Fruit fly (Drosophila melanogaster) whole organism, embryonic: ENCODE results near the gene CG17325.
A peak's percentile ranks its signal among the peaks of the same experiment; 100 is the strongest.

Experiments
- Antp ChIP-seq: fragments of 200-800 bp; sonication (Bioruptor generic); optimal IDR thresholded peaks from 3 replicates; lab custom pipeline; 2016; ENCODE audit warnings: missing biosample characterization, missing genetic modification characterization
- Asciz ChIP-seq: fragments of 200-800 bp; sonication (Bioruptor generic); optimal IDR thresholded peaks from 2 replicates; lab custom pipeline; 2017; ENCODE audit warnings: missing biosample characterization, mild to moderate bottlenecking, missing genetic modification characterization, missing genetic modification reagents
- CG10321 ChIP-seq: fragments of 200-800 bp; sonication (Bioruptor generic); IDR thresholded peaks from 2 replicates; pipeline ENCODE4 v1.3.6; 2022; ENCODE audit warnings: missing biosample characterization, missing genetic modification characterization
- CG11093 ChIP-seq: fragments of 200-800 bp; sonication (Bioruptor generic); IDR thresholded peaks from 3 replicates; pipeline ENCODE4 v1.3.6; 2022; ENCODE audit warnings: missing biosample characterization, missing genetic modification characterization
- CG12299 ChIP-seq: fragments of 200-800 bp; sonication (Bioruptor generic); optimal IDR thresholded peaks from 2 replicates; lab custom pipeline; 2018; ENCODE audit warnings: missing biosample characterization, mild to moderate bottlenecking, missing genetic modification characterization
- CG17802 ChIP-seq: fragments of 200-800 bp; sonication (Bioruptor generic); optimal IDR thresholded peaks from 2 replicates; lab custom pipeline; 2018; ENCODE audit warnings: missing biosample characterization, mild to moderate bottlenecking, missing genetic modification characterization, moderate library complexity
- CG34224 ChIP-seq: fragments of 200-800 bp; sonication (Bioruptor generic); IDR thresholded peaks from 3 replicates; pipeline ENCODE4 v1.3.6; 2022; ENCODE audit warnings: missing biosample characterization, missing genetic modification characterization; ENCODE audit not compliant: partially characterized antibody
- CG5180 ChIP-seq: fragments of 200-800 bp; sonication (Bioruptor generic); optimal IDR thresholded peaks from 3 replicates; lab custom pipeline; 2017; ENCODE audit warnings: missing biosample characterization, missing genetic modification characterization, mild to moderate bottlenecking, moderate library complexity, missing genetic modification reagents
- CG7357 ChIP-seq: fragments of 200-800 bp; sonication (Bioruptor generic); IDR thresholded peaks from 3 replicates; pipeline ENCODE4 v1.3.6; 2022; ENCODE audit warnings: missing biosample characterization, missing genetic modification characterization
- CG8290 ChIP-seq, 3 experiments: fragments of 200-800 bp; sonication (Bioruptor generic); optimal IDR thresholded peaks; 2 replicates each; lab custom pipeline; 2016 to 2019; ENCODE audit warnings: missing biosample characterization in 3 of 3, missing genetic modification characterization in 3 of 3, mild to moderate bottlenecking in 2 of 3, moderate library complexity in 1 of 3
- CG9817 ChIP-seq: fragments of 200-800 bp; sonication (Bioruptor generic); optimal IDR thresholded peaks from 2 replicates; lab custom pipeline; 2018; ENCODE audit warnings: missing biosample characterization, mild to moderate bottlenecking, missing genetic modification characterization, moderate library complexity
- CG9876 ChIP-seq: fragments of 200-800 bp; sonication (Bioruptor generic); optimal IDR thresholded peaks from 2 replicates; lab custom pipeline; 2016; ENCODE audit warnings: missing biosample characterization, missing genetic modification characterization
- CG9932 ChIP-seq: fragments of 200-800 bp; sonication (Bioruptor generic); IDR thresholded peaks from 2 replicates; pipeline ENCODE4 v1.3.6; 2022; ENCODE audit warnings: missing biosample characterization, missing genetic modification characterization
- D19A ChIP-seq: fragments of 200-800 bp; optimal IDR thresholded peaks from 3 replicates; lab custom pipeline; 2019; ENCODE audit warnings: missing biosample characterization, mild to moderate bottlenecking, missing genetic modification characterization, moderate library complexity
- D19B ChIP-seq: fragments of 200-800 bp; sonication (Bioruptor generic); optimal IDR thresholded peaks from 2 replicates; lab custom pipeline; 2017; ENCODE audit warnings: missing biosample characterization, mild to moderate bottlenecking, missing genetic modification characterization
- GATAe ChIP-seq: fragments of 200-800 bp; sonication (Bioruptor generic); conservative IDR thresholded peaks from 2 replicates; pipeline ENCODE4 v1.3.6; 2022; ENCODE audit warnings: missing biosample characterization, missing genetic modification characterization
- Hr78 ChIP-seq, 2 experiments: fragments of 200-800 bp in 1 of 2; fragments of >200 bp in 1 of 2; sonication (Bioruptor generic) in 1 of 2; optimal IDR thresholded peaks; 2 replicates each; lab custom pipeline; 2017 to 2019; ENCODE audit warnings: missing biosample characterization in 2 of 2, missing genetic modification characterization in 2 of 2, mild to moderate bottlenecking in 1 of 2, moderate library complexity in 1 of 2
- Lhr ChIP-seq: fragments of 200-800 bp; sonication (Bioruptor generic); optimal IDR thresholded peaks from 3 replicates; lab custom pipeline; 2017; ENCODE audit warnings: mild to moderate bottlenecking, missing biosample characterization, missing genetic modification reagents, missing genetic modification characterization
- Mrtf ChIP-seq: fragments of 200-800 bp; sonication (Bioruptor generic); IDR thresholded peaks from 3 replicates; pipeline ENCODE4 v1.3.6; 2022; ENCODE audit warnings: missing biosample characterization, missing genetic modification characterization
- Ptx1 ChIP-seq: fragments of 200-800 bp; sonication (Bioruptor generic); IDR thresholded peaks from 2 replicates; pipeline ENCODE4 v1.3.6; 2022; ENCODE audit warnings: missing biosample characterization, missing genetic modification characterization
- Sox102F ChIP-seq: fragments of 200-800 bp; sonication (Bioruptor generic); optimal IDR thresholded peaks from 2 replicates; lab custom pipeline; 2018; ENCODE audit warnings: missing biosample characterization, mild to moderate bottlenecking, missing genetic modification characterization, moderate library complexity
- Sry-β ChIP-seq: fragments of 200-800 bp; sonication (Bioruptor generic); optimal IDR thresholded peaks from 2 replicates; lab custom pipeline; 2018; ENCODE audit warnings: missing biosample characterization, mild to moderate bottlenecking, missing genetic modification characterization, moderate library complexity
- Trl ChIP-seq, 3 experiments: fragments of >200 bp in 2 of 3; fragments of 200-800 bp in 1 of 3; sonication (Bioruptor generic) in 1 of 3; optimal IDR thresholded peaks; 2 replicates in 1 of 3; 3 replicates in 2 of 3; lab custom pipeline; 2016 to 2017; ENCODE audit warnings: missing biosample characterization in 1 of 3, missing genetic modification characterization in 1 of 3
- abd-A ChIP-seq: fragments of 200-800 bp; sonication (Bioruptor generic); optimal IDR thresholded peaks from 3 replicates; lab custom pipeline; 2019; ENCODE audit warnings: missing biosample characterization, mild to moderate bottlenecking, missing genetic modification characterization, moderate library complexity
- ato ChIP-seq: fragments of 200-800 bp; sonication (Bioruptor generic); IDR thresholded peaks from 2 replicates; pipeline ENCODE4 v1.3.6; 2022; ENCODE audit warnings: missing biosample characterization, missing genetic modification characterization; ENCODE audit not compliant: partially characterized antibody
- bbx ChIP-seq: fragments of 200-800 bp; sonication (Bioruptor generic); IDR thresholded peaks from 2 replicates; pipeline ENCODE4 v1.3.6; 2022; ENCODE audit warnings: missing biosample characterization, missing genetic modification characterization; ENCODE audit not compliant: partially characterized antibody
- bigmax ChIP-seq: fragments of 200-800 bp; sonication (Bioruptor generic); optimal IDR thresholded peaks from 2 replicates; lab custom pipeline; 2018; ENCODE audit warnings: missing biosample characterization, mild to moderate bottlenecking, missing genetic modification characterization
- crol ChIP-seq: fragments of 200-800 bp; sonication (Bioruptor generic); IDR thresholded peaks from 2 replicates; pipeline ENCODE4 v1.3.6; 2022; ENCODE audit warnings: missing biosample characterization, missing genetic modification characterization
- eyg ChIP-seq: fragments of 200-800 bp; sonication (Bioruptor generic); optimal IDR thresholded peaks from 3 replicates; lab custom pipeline; 2016; ENCODE audit warnings: missing biosample characterization, missing genetic modification characterization
- gsb-n ChIP-seq: fragments of 200-800 bp; sonication (Bioruptor generic); optimal IDR thresholded peaks from 3 replicates; lab custom pipeline; 2018; ENCODE audit warnings: missing biosample characterization, mild to moderate bottlenecking, missing genetic modification characterization
- inv ChIP-seq: fragments of 200-800 bp; sonication (Bioruptor generic); IDR thresholded peaks from 2 replicates; pipeline ENCODE4 v1.3.6; 2022; ENCODE audit warnings: missing biosample characterization, missing genetic modification characterization; ENCODE audit not compliant: partially characterized antibody
- lbe ChIP-seq: fragments of 200-800 bp; sonication (Bioruptor generic); optimal IDR thresholded peaks from 2 replicates; lab custom pipeline; 2016; ENCODE audit warnings: missing biosample characterization, mild to moderate bottlenecking, missing genetic modification characterization
- maf-S ChIP-seq: fragments of 200-800 bp; sonication (Bioruptor generic); optimal IDR thresholded peaks from 2 replicates; lab custom pipeline; 2016; ENCODE audit warnings: missing biosample characterization, missing genetic modification characterization
- nau ChIP-seq: fragments of 200-800 bp; sonication (Bioruptor generic); optimal IDR thresholded peaks from 3 replicates; lab custom pipeline; 2017; ENCODE audit warnings: missing biosample characterization, mild to moderate bottlenecking, missing genetic modification characterization, missing genetic modification reagents
- nerfin-2 ChIP-seq: fragments of 200-800 bp; sonication (Bioruptor generic); IDR thresholded peaks from 2 replicates; pipeline ENCODE4 v1.3.6; 2022; ENCODE audit warnings: missing biosample characterization, missing genetic modification characterization; ENCODE audit not compliant: partially characterized antibody
- row ChIP-seq: fragments of 200-800 bp; sonication (Bioruptor generic); IDR thresholded peaks from 3 replicates; pipeline ENCODE4 v1.3.6; 2022; ENCODE audit warnings: missing biosample characterization, missing genetic modification characterization
- sens ChIP-seq: fragments of 200-800 bp; sonication (Bioruptor generic); peaks from one replicate; lab custom pipeline; 2016; ENCODE audit warnings: missing biosample characterization, missing genetic modification characterization
- seq ChIP-seq: fragments of 200-800 bp; sonication (Bioruptor generic); IDR thresholded peaks from 2 replicates; pipeline ENCODE4 v1.3.6; 2022; ENCODE audit warnings: missing biosample characterization, missing genetic modification characterization
- trem ChIP-seq: fragments of 200-800 bp; optimal IDR thresholded peaks from 3 replicates; lab custom pipeline; 2019; ENCODE audit warnings: missing biosample characterization, mild to moderate bottlenecking, missing genetic modification characterization, moderate library complexity
- tx ChIP-seq: fragments of 200-800 bp; sonication (Bioruptor generic); optimal IDR thresholded peaks from 2 replicates; lab custom pipeline; 2016; ENCODE audit warnings: missing biosample characterization, missing genetic modification characterization
- vfl ChIP-seq: fragments of 200-800 bp; sonication (Bioruptor generic); optimal IDR thresholded peaks from 2 replicates; lab custom pipeline; 2016; ENCODE audit warnings: missing biosample characterization, missing genetic modification characterization
- wdn ChIP-seq: fragments of 200-800 bp; sonication (Bioruptor generic); IDR thresholded peaks from 2 replicates; pipeline ENCODE4 v1.3.6; 2022; ENCODE audit warnings: missing biosample characterization, missing genetic modification characterization
- zen ChIP-seq: fragments of 200-800 bp; sonication (Bioruptor generic); optimal IDR thresholded peaks from 3 replicates; lab custom pipeline; 2018; ENCODE audit warnings: missing biosample characterization, mild to moderate bottlenecking, missing genetic modification characterization, moderate library complexity

Gene CG17325

dm6 chr2L:18841210-18841609 lies 28.8 kb downstream of the CG17325 start, which contains the start of gene CG31752:
Gene CG31752 (minus strand): TSS chr2L:18841310.
- TF ChIP-seq seq (GFP tag; lab: Robert Waterston, UW) (no peak), eyg (GFP tag; lab: Kevin White, UChicago) (no peak), CG9817 (tag; lab: Kevin White, UChicago) (no peak), D19A (no peak), Sox102F (GFP tag; lab: Kevin White, UChicago) (no peak), GATAe (GFP tag; lab: Robert Waterston, UW) (no peak), CG34224 (GFP tag; lab: Robert Waterston, UW) (no peak), CG10321 (GFP tag; lab: Robert Waterston, UW) (no peak)

- TF ChIP-seq tx (GFP tag; lab: Kevin White, UChicago) (no peak), lbe (GFP tag; lab: Kevin White, UChicago) (peak; percentile 36), D19B (GFP tag; lab: Kevin White, UChicago) (peak; percentile 45), row (peak; percentile 11; the same call in 1 of the 3 replicates), sens (GFP tag; lab: Kevin White, UChicago) (peak; percentile 74)
Measured at dm6 chr2L:18843560-18843959, 31.1 kb downstream of the CG17325 start.

dm6 chr2L:18844479-18844878 lies 32.0 kb downstream of the CG17325 start, which contains the start of gene CG33120:
Gene CG33120 (minus strand): TSS chr2L:18844579.
- TF ChIP-seq inv (no peak), vfl (GFP tag; lab: Kevin White, UChicago) (no peak), gsb-n (no peak), sens (GFP tag; lab: Kevin White, UChicago) (peak; percentile 37), Antp (GFP tag; lab: Kevin White, UChicago) (no peak), zen (tag; lab: Kevin White, UChicago) (no peak)

- TF ChIP-seq nau (GFP tag; lab: Kevin White, UChicago), result no peak
- peak; percentile 66 for TF ChIP-seq abd-A (tag; lab: Kevin White, UChicago)
- peak; percentile 68 for TF ChIP-seq crol
- no peak for TF ChIP-seq Lhr (GFP tag; lab: Kevin White, UChicago)
- no peak for TF ChIP-seq CG9876 (GFP tag; lab: Kevin White, UChicago)
- TF ChIP-seq Sry-β (GFP tag; lab: Kevin White, UChicago), result no peak
- TF ChIP-seq ato (GFP tag; lab: Robert Waterston, UW), result no peak
- no peak for TF ChIP-seq CG8290 (GFP tag; optimal IDR thresholded peaks at IDR 0.05; lab: Kevin White, UChicago)
- TF ChIP-seq CG8290 (tag; optimal IDR thresholded peaks at IDR 0.05; lab: Kevin White, UChicago), result peak in 1 of 2 experiments; percentile 2
- TF ChIP-seq maf-S (GFP tag; lab: Kevin White, UChicago), result no peak
- no peak for TF ChIP-seq Ptx1
- no peak for TF ChIP-seq Mrtf (GFP tag; lab: Robert Waterston, UW)
- TF ChIP-seq Hr78 (GFP tag; optimal IDR thresholded peaks at IDR 0.05; lab: Kevin White, UChicago), result no peak
- TF ChIP-seq bbx, result no peak
- no peak for TF ChIP-seq CG17802 (tag; lab: Kevin White, UChicago)
- no peak for TF ChIP-seq trem (tag; lab: Kevin White, UChicago)
- TF ChIP-seq CG9932 (GFP tag; lab: Robert Waterston, UW), result no peak
- TF ChIP-seq CG7357, result 0 out of 3 replicates have a peak, but pooled peaks have one; percentile 25
- no peak for TF ChIP-seq bigmax
- TF ChIP-seq Trl (optimal IDR thresholded peaks at IDR 0.05; lab: Kevin White, UChicago), result peak; percentile 80 to 94
- TF ChIP-seq Trl (GFP tag; optimal IDR thresholded peaks at IDR 0.05; lab: Kevin White, UChicago), result no peak
- TF ChIP-seq nerfin-2 (GFP tag; lab: Robert Waterston, UW), result 0 out of 2 replicates have a peak, but pooled peaks have one; percentile 18
- TF ChIP-seq Asciz (GFP tag; lab: Kevin White, UChicago), result no peak
- peak; percentile 13 for TF ChIP-seq CG12299 (tag; lab: Kevin White, UChicago)
- TF ChIP-seq CG11093 (GFP tag; lab: Robert Waterston, UW), result no peak
- no peak for TF ChIP-seq wdn (GFP tag; lab: Robert Waterston, UW)
- no peak for TF ChIP-seq CG5180
- TF ChIP-seq tx (GFP tag; lab: Kevin White, UChicago), result no peak
Measured at dm6 chr2L:18844917-18845509, 32.6 kb downstream of the CG17325 start, which contains the start of gene CG17321. Gene CG17321 (plus strand): TSS chr2L:18845184.
